Worm (Caenorhabditis elegans): ENCODE data around the gene fbxb-116.

The fbxb-116 gene

DNA sequence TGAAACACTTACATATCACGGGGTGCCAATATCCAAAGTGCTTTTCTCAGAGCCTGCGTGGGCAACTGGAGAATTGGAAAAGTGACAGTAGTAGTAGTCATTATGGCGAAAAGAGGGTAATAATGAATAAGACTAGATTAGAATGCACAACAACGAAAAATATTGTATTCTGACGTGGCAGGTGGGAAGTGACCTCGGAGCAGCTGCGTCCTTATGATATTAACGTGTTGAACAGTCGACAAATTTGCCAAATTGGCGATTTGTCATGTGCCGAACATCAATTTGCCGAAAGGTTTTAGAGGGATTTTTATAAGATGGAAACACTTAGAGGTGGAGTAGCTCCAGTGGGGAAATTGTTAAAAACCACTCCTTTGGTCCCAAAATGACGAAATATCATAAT lies 17.4 kb downstream of the fbxb-116 start, which contains the start of gene str-81:
TSS of gene str-81 (minus strand) at position 101 of the 400 bp plus-strand sequence.
- TF ChIP-seq C34B4.2 (tag; optimal IDR thresholded peaks at IDR 0.05) (no peak), sup-37 (GFP tag; optimal IDR thresholded peaks at IDR 0.05) (no peak), tlp-1 (tag; optimal IDR thresholded peaks at IDR 0.05) (no peak), zag-1 (tag; optimal IDR thresholded peaks at IDR 0.05) (no peak), nhr-11 (tag; optimal IDR thresholded peaks at IDR 0.05) (no peak), ceh-82 (tag; optimal IDR thresholded peaks at IDR 0.05) (no peak), elt-2 (tag; optimal IDR thresholded peaks at IDR 0.05) (no peak), ztf-11 (tag; optimal IDR thresholded peaks at IDR 0.05) (no peak), hlh-4 (tag; optimal IDR thresholded peaks at IDR 0.05) (no peak), nhr-20 (tag; optimal IDR thresholded peaks at IDR 0.05) (no peak), nhr-19 (GFP tag; conservative IDR thresholded peaks at IDR 0.05) (no peak), swsn-7 (tag; optimal IDR thresholded peaks at IDR 0.05) (no peak), nhr-84 (tag; optimal IDR thresholded peaks at IDR 0.05) (no peak), pax-3 (tag; optimal IDR thresholded peaks at IDR 0.05) (no peak), snu-23 (GFP tag; optimal IDR thresholded peaks at IDR 0.05) (no peak), nhr-28 (tag; optimal IDR thresholded peaks at IDR 0.05) (no peak), dsc-1 (tag; optimal IDR thresholded peaks at IDR 0.05) (no peak), ceh-63 (GFP tag; optimal IDR thresholded peaks at IDR 0.05) (no peak), elt-3 (tag; optimal IDR thresholded peaks at IDR 0.05) (no peak)

- TF ChIP-seq jun-1 (tag; optimal IDR thresholded peaks at IDR 0.05) (no peak), mdl-1 (tag; optimal IDR thresholded peaks at IDR 0.05) (no peak), lin-39 (tag; optimal IDR thresholded peaks at IDR 0.05) (no peak), nhr-84 (tag; optimal IDR thresholded peaks at IDR 0.05) (no peak), zip-4 (GFP tag; optimal IDR thresholded peaks at IDR 0.05) (no peak), lin-15B (tag; optimal IDR thresholded peaks at IDR 0.05) (no peak), fkh-10 (GFP tag; optimal IDR thresholded peaks at IDR 0.05) (no peak), C04F5.9 (tag; optimal IDR thresholded peaks at IDR 0.05) (no peak), fkh-4 (tag; optimal IDR thresholded peaks at IDR 0.05; ENCODE audit: borderline replicate concordance) (no peak)
Measured at ce11 chrV:19251844-19252243, 18.3 kb downstream of the fbxb-116 start, which contains the start of gene F21D9.11. TSS of gene F21D9.11 (plus strand) at chrV:19252144.

DNA sequence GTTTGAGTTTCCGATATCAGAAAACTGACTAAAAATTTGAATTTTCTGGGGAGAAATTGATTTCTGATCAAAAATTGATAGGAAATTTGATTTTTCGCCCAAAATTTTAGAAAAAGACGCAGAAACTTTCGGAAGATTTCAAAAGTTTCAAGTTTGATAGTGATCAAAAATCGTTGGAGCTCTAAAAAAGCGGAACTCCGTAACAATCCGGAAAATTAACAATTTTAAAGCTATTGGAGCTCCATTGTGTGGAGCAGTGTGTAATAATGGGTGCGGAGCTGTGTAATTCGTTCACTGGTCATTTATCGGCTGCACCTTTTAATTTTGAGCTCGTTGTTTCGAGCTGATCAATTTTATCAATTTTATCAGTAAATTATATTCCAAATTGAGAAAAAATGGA lies 20.0 kb downstream of the fbxb-116 start, which contains the start of gene F21D9.4:
TSS of gene F21D9.4 (plus strand) at position 301 of the 400 bp plus-strand sequence.
- TF ChIP-seq ceh-90 (tag; optimal IDR thresholded peaks at IDR 0.05) (no peak), ceh-8 (GFP tag; optimal IDR thresholded peaks at IDR 0.05) (no peak), jun-1 (tag; optimal IDR thresholded peaks at IDR 0.05) (no peak), fkh-8 (tag; optimal IDR thresholded peaks at IDR 0.05) (no peak), nhr-71 (tag; optimal IDR thresholded peaks at IDR 0.05) (no peak), fkh-4 (tag; optimal IDR thresholded peaks at IDR 0.05; ENCODE audit: borderline replicate concordance) (no peak), sox-4 (tag; optimal IDR thresholded peaks at IDR 0.05) (no peak), efl-1 (optimal IDR thresholded peaks at IDR 0.05) (no peak), efl-1 (GFP tag; optimal IDR thresholded peaks at IDR 0.05 in 1 of 2) (no peak), nhr-12 (tag; optimal IDR thresholded peaks at IDR 0.05) (no peak), hlh-4 (tag; optimal IDR thresholded peaks at IDR 0.05) (no peak), isw-1 (GFP tag; IDR thresholded peaks at IDR 0.05) (no peak), sptf-1 (tag; optimal IDR thresholded peaks at IDR 0.05) (no peak), dsc-1 (tag; optimal IDR thresholded peaks at IDR 0.05) (no peak), ceh-88 (GFP tag; IDR thresholded peaks at IDR 0.05) (no peak), aha-1 (tag; optimal IDR thresholded peaks at IDR 0.05) (no peak), lin-14 (GFP tag; optimal IDR thresholded peaks at IDR 0.05) (no peak), hlh-17 (GFP tag; optimal IDR thresholded peaks at IDR 0.05; ENCODE audit: borderline replicate concordance) (no peak), lin-15B (tag; optimal IDR thresholded peaks at IDR 0.05) (no peak), ama-1 (optimal IDR thresholded peaks at IDR 0.05) (no peak), ets-5 (GFP tag; IDR thresholded peaks at IDR 0.05) (no peak)
